Worm (Caenorhabditis elegans) whole organism, young adult: Measurements from ENCODE around the gene K06A9.1.

Experiments used
- K11D2.4 ChIP-seq: fragments of 200-800 bp; sonication (Bioruptor generic); IDR thresholded peaks from 2 replicates; pipeline ENCODE4 v1.3.6; 2022; ENCODE audit warnings: missing genetic modification reagents, missing genetic modification characterization, missing compliant biosample characterization
- attf-3 ChIP-seq: fragments of 200-800 bp; sonication (Bioruptor generic); conservative IDR thresholded peaks from 2 replicates; pipeline ENCODE4 v1.3.6; 2022; ENCODE audit warnings: missing genetic modification reagents, missing genetic modification characterization, missing compliant biosample characterization
- unc-130 ChIP-seq: sonication (generic microtip); optimal IDR thresholded peaks from 2 replicates; lab custom pipeline; 2016; ENCODE audit warnings: missing genetic modification reagents, missing genetic modification characterization, missing compliant biosample characterization

DNA sequence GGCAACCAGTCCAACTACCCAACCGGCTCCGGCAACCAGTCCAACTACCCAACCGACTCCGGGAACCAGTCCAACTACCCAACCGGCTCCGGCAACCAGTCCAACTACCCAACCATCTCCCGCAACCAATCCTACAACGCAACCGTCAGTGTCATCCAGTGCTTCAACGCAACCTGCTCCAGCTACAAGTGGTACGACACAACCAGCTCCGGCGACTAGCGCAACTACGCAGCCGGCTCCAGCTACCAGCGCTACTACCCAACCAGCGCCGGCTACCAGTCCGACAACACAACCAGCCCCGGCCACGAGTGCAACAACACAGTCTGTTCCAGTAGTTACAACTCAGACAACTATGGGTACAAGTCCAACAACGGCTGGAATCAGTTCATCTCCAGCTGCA, 1.8 kb downstream of the K06A9.1 start:
- TF ChIP-seq unc-130 (GFP tag; lab: Kevin White, UChicago): no peak
- no peak for TF ChIP-seq K11D2.4
- no peak for TF ChIP-seq attf-3 (GFP tag; lab: Robert Waterston, UW)
